Worm (Caenorhabditis elegans) whole organism, late embryonic: ENCODE results near the gene C32D5.14.

ENCODE experiments used
- C08G9.2 ChIP-seq: sonication (generic microtip); optimal IDR thresholded peaks from 2 replicates; lab custom pipeline; 2016; ENCODE audit warnings: mild to moderate bottlenecking, missing genetic modification characterization, moderate library complexity, missing compliant biosample characterization
- C38D4.7 ChIP-seq: fragments of 200-800 bp; sonication (Bioruptor generic); optimal IDR thresholded peaks from 2 replicates; lab custom pipeline; 2018; ENCODE audit warnings: mild to moderate bottlenecking, missing genetic modification characterization, moderate library complexity, missing compliant biosample characterization
- Y22D7AL.16 ChIP-seq: sonication (generic microtip); optimal IDR thresholded peaks from 2 replicates; lab custom pipeline; 2016; ENCODE audit warnings: missing genetic modification characterization, missing compliant biosample characterization
- ceh-14 ChIP-seq: sonication (generic microtip); optimal IDR thresholded peaks from 2 replicates; lab custom pipeline; 2016; ENCODE audit warnings: missing genotype, missing genetic modification characterization, missing compliant biosample characterization
- ceh-18 ChIP-seq: sonication (generic microtip); optimal IDR thresholded peaks from 2 replicates; lab custom pipeline; 2016; ENCODE audit warnings: missing genetic modification characterization, missing compliant biosample characterization
- ceh-19 ChIP-seq: fragments of 200-800 bp; sonication (Bioruptor generic); optimal IDR thresholded peaks from 2 replicates; lab custom pipeline; 2018; ENCODE audit warnings: mild to moderate bottlenecking, missing genetic modification characterization, missing compliant biosample characterization
- ceh-2 ChIP-seq: sonication (generic microtip); optimal IDR thresholded peaks from 2 replicates; lab custom pipeline; 2016; ENCODE audit warnings: missing genotype, missing genetic modification characterization, missing compliant biosample characterization
- ceh-24 ChIP-seq: sonication (generic microtip); optimal IDR thresholded peaks from 2 replicates; lab custom pipeline; 2016; ENCODE audit warnings: mild to moderate bottlenecking, missing genetic modification characterization, missing compliant biosample characterization
- ceh-31 ChIP-seq: sonication (generic microtip); optimal IDR thresholded peaks from 2 replicates; lab custom pipeline; 2016; ENCODE audit warnings: missing genetic modification characterization, missing compliant biosample characterization
- ceh-34 ChIP-seq: sonication (generic microtip); optimal IDR thresholded peaks from 2 replicates; lab custom pipeline; 2016; ENCODE audit warnings: mild to moderate bottlenecking, missing genetic modification characterization, missing compliant biosample characterization
- che-1 ChIP-seq: sonication (generic microtip); optimal IDR thresholded peaks from 2 replicates; lab custom pipeline; 2016; ENCODE audit warnings: mild to moderate bottlenecking, missing genetic modification characterization, missing compliant biosample characterization
- dmd-4 ChIP-seq: sonication (generic microtip); optimal IDR thresholded peaks from 2 replicates; lab custom pipeline; 2016; ENCODE audit warnings: borderline replicate concordance, missing genetic modification characterization, missing compliant biosample characterization
- dve-1 ChIP-seq: sonication (generic microtip); optimal IDR thresholded peaks from 2 replicates; lab custom pipeline; 2017; ENCODE audit warnings: antibody characterized with exemption, mild to moderate bottlenecking, missing genetic modification characterization, missing compliant biosample characterization
- elt-2 ChIP-seq: sonication (generic microtip); optimal IDR thresholded peaks from 2 replicates; lab custom pipeline; 2016; ENCODE audit warnings: missing genetic modification reagents, missing genetic modification characterization, missing compliant biosample characterization
- elt-4 ChIP-seq: sonication (generic microtip); optimal IDR thresholded peaks from 2 replicates; lab custom pipeline; 2016; ENCODE audit warnings: missing genetic modification characterization, missing compliant biosample characterization
- ets-4 ChIP-seq: sonication (generic microtip); optimal IDR thresholded peaks from 2 replicates; lab custom pipeline; 2016; ENCODE audit warnings: missing genetic modification characterization, missing compliant biosample characterization
- fkh-10 ChIP-seq: fragments of 150-350 bp; optimal IDR thresholded peaks from 2 replicates; lab custom pipeline; 2014; ENCODE audit warnings: missing biosample characterization, missing genetic modification reagents, missing genetic modification characterization
- fkh-6 ChIP-seq: sonication (generic microtip); optimal IDR thresholded peaks from 2 replicates; lab custom pipeline; 2016; ENCODE audit warnings: missing genetic modification characterization, missing compliant biosample characterization
- hlh-15 ChIP-seq: sonication (generic microtip); optimal IDR thresholded peaks from 2 replicates; lab custom pipeline; 2016; ENCODE audit warnings: missing genetic modification characterization, missing compliant biosample characterization
- hlh-30 ChIP-seq: sonication (generic microtip); optimal IDR thresholded peaks from 2 replicates; lab custom pipeline; 2017; ENCODE audit warnings: antibody characterized with exemption, missing genetic modification characterization, missing compliant biosample characterization; ENCODE audit not compliant: insufficient read depth
- hlh-6 ChIP-seq: sonication (generic microtip); optimal IDR thresholded peaks from 2 replicates; lab custom pipeline; 2016; ENCODE audit warnings: missing genotype, missing genetic modification characterization, missing compliant biosample characterization
- hlh-8 ChIP-seq: sonication (generic microtip); optimal IDR thresholded peaks from 2 replicates; lab custom pipeline; 2016; ENCODE audit warnings: missing genotype, missing genetic modification characterization, missing compliant biosample characterization
- lim-6 ChIP-seq: sonication (generic microtip); optimal IDR thresholded peaks from 2 replicates; lab custom pipeline; 2016; ENCODE audit warnings: missing genetic modification characterization, missing compliant biosample characterization
- mec-3 ChIP-seq: sonication (generic microtip); optimal IDR thresholded peaks from 2 replicates; lab custom pipeline; 2016; ENCODE audit warnings: borderline replicate concordance, missing genetic modification characterization, missing compliant biosample characterization
- nfya-1 ChIP-seq: sonication (generic microtip); optimal IDR thresholded peaks from 2 replicates; lab custom pipeline; 2017; ENCODE audit warnings: missing genetic modification characterization, mild to moderate bottlenecking, missing compliant biosample characterization, antibody characterized with exemption, moderate library complexity
- nhr-232 ChIP-seq: sonication (generic microtip); optimal IDR thresholded peaks from 2 replicates; lab custom pipeline; 2016; ENCODE audit warnings: missing genetic modification characterization, missing compliant biosample characterization
- npax-4 ChIP-seq: sonication (generic microtip); optimal IDR thresholded peaks from 2 replicates; lab custom pipeline; 2016; ENCODE audit warnings: missing genetic modification characterization, missing compliant biosample characterization
- pha-2 ChIP-seq: sonication (generic microtip); optimal IDR thresholded peaks from 2 replicates; lab custom pipeline; 2017; ENCODE audit warnings: mild to moderate bottlenecking, missing genetic modification characterization, missing compliant biosample characterization
- pqm-1 ChIP-seq: sonication (generic microtip); optimal IDR thresholded peaks from 2 replicates; lab custom pipeline; 2016; ENCODE audit warnings: missing genetic modification characterization, missing compliant biosample characterization
- pros-1 ChIP-seq: fragments of 150-350 bp; optimal IDR thresholded peaks from 2 replicates; lab custom pipeline; 2014; ENCODE audit warnings: missing biosample characterization, missing genetic modification reagents, missing genetic modification characterization
- ref-2 ChIP-seq: sonication (generic microtip); optimal IDR thresholded peaks from 2 replicates; lab custom pipeline; 2016; ENCODE audit warnings: missing genetic modification characterization, missing compliant biosample characterization
- rnt-1 ChIP-seq: sonication (generic microtip); optimal IDR thresholded peaks from 2 replicates; lab custom pipeline; 2016; ENCODE audit warnings: missing genetic modification characterization, missing compliant biosample characterization
- sdc-2 ChIP-seq: sonication (generic microtip); optimal IDR thresholded peaks from 2 replicates; lab custom pipeline; 2016; ENCODE audit warnings: missing genotype, missing genetic modification characterization, missing compliant biosample characterization
- syd-9 ChIP-seq: sonication (generic microtip); optimal IDR thresholded peaks from 2 replicates; lab custom pipeline; 2016; ENCODE audit warnings: mild to moderate bottlenecking, missing genetic modification characterization, moderate library complexity, missing compliant biosample characterization
- tbx-2 ChIP-seq: sonication (generic microtip); optimal IDR thresholded peaks from 2 replicates; lab custom pipeline; 2016; ENCODE audit warnings: missing genetic modification characterization, missing compliant biosample characterization
- ttx-3 ChIP-seq: sonication (generic microtip); optimal IDR thresholded peaks from 2 replicates; lab custom pipeline; 2016; ENCODE audit warnings: missing genetic modification reagents, missing genetic modification characterization, missing compliant biosample characterization
- unc-3 ChIP-seq, 2 experiments: fragments of 200-800 bp in 1 of 2; sonication (Bioruptor generic) in 1 of 2; sonication (generic microtip) in 1 of 2; conservative IDR thresholded peaks in 1 of 2; optimal IDR thresholded peaks in 1 of 2; 2 replicates each; pipeline versions ENCODE4 v1.3.6 to Lab custom; 2016 to 2022; ENCODE audit warnings: missing compliant biosample characterization in 2 of 2, missing genetic modification characterization in 2 of 2, missing genetic modification reagents in 1 of 2
- unc-42 ChIP-seq: sonication (generic microtip); optimal IDR thresholded peaks from 2 replicates; lab custom pipeline; 2016; ENCODE audit warnings: missing genotype, missing genetic modification characterization, missing compliant biosample characterization
- unc-55 ChIP-seq: sonication (generic microtip); optimal IDR thresholded peaks from 2 replicates; lab custom pipeline; 2017; ENCODE audit warnings: missing biosample characterization, missing genetic modification reagents, missing genetic modification characterization
- unc-86 ChIP-seq: sonication (generic microtip); optimal IDR thresholded peaks from 2 replicates; lab custom pipeline; 2016; ENCODE audit warnings: missing genetic modification characterization, missing compliant biosample characterization
- ztf-16 ChIP-seq: sonication (generic microtip); optimal IDR thresholded peaks from 2 replicates; lab custom pipeline; 2017; ENCODE audit warnings: missing genetic modification characterization, missing compliant biosample characterization

Gene C32D5.14

DNA sequence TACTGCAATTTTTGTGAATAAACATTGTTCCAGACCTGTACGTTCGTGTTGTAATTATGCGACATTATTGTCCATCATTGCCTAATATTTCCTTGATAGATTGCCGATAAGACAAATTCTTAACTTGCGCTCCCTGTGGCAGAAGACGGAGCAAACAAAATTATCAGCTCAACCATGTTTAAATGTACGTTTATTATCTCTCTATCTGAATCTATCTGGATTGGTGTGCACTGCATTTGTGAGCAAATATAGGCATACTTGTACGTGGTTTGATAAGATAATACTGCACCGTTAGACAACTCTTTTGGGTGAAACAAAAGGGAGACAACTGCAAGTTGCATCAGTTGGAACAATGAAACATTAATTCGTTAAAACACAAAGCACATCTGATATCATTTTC is 8.0 kb upstream of the C32D5.14 start:
- no peak for TF ChIP-seq unc-42 (tag; lab: Kevin White, UChicago)
- TF ChIP-seq ceh-2 = no peak
- TF ChIP-seq elt-2 (tag; lab: Kevin White, UChicago) = peak; percentile 97
- no peak for TF ChIP-seq lim-6 (tag; lab: Kevin White, UChicago)
- no peak for TF ChIP-seq tbx-2
- no peak for TF ChIP-seq nhr-232 (tag; lab: Kevin White, UChicago)
- TF ChIP-seq syd-9 (tag; lab: Kevin White, UChicago) = no peak
- no peak for TF ChIP-seq pha-2 (tag; lab: Kevin White, UChicago)
- peak; percentile 58 for TF ChIP-seq pqm-1
- no peak for TF ChIP-seq npax-4 (tag; lab: Kevin White, UChicago)
- TF ChIP-seq elt-4 (tag; lab: Kevin White, UChicago) = no peak
- TF ChIP-seq dve-1 (tag; lab: Kevin White, UChicago) = peak; percentile 37
- no peak for TF ChIP-seq Y22D7AL.16 (tag; lab: Kevin White, UChicago)

DNA sequence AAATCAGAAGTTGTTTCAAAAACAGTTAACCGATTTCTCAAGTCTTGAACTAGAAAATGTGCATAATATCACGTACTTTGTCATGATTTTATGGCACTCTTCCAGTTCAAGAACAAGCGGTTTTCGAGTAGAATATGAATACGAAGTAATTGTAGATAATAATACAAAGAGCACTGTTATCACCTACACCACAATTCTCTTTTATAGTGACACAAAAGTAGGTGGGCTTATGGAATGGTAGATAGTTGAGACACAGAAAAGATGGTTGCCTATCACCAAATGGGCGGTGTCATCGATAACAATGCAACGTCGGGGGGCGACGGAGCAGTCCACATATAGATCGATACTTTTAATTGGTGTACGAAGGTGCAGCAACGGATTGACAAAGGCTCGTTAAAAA is 6.6 kb upstream of the C32D5.14 start:
- no peak for TF ChIP-seq unc-42 (tag; lab: Kevin White, UChicago)
- TF ChIP-seq elt-2 (tag; lab: Kevin White, UChicago) = peak; percentile 97

DNA sequence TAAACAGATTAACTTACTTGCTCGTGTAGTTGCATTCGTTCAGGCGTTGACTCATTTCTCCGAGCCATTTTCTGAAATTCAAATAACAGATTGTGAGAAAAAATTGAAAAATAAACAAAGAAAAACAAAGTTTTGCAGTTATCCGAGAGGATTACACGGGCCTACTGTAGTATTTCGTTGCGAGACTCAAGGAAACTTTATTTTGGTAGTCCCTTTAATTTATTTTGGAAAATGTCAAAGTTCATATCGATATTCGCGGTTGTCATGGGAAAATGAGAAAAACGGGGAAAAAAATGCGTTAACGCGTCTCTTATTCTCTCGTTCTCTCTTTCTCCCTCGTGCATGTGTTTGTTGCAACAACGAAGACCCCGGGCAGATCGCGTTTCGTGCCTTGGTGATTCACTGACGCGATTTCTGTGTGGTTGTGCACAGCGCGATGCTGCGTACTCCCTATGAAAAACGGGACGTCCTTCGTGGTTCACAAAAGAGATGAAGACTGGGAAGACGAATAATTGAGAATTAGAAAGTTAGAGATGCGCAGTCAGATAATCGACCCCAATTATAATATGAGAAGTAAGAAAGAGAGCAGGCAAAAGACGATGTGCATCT is 4.0 kb upstream of the C32D5.14 start, which contains the start of gene set-4:
set-4 (minus strand) TSS at position 120 of the 609 bp plus-strand sequence.
- TF ChIP-seq che-1 = peak; percentile 24
- peak; percentile 42 for TF ChIP-seq ceh-19 (GFP tag; lab: Kevin White, UChicago)
- peak; percentile 81 for TF ChIP-seq ceh-18 (tag; lab: Kevin White, UChicago)
- peak; percentile 12 for TF ChIP-seq C08G9.2 (tag; lab: Kevin White, UChicago)
- TF ChIP-seq ets-4 (tag; lab: Kevin White, UChicago) = peak; percentile 10
- TF ChIP-seq hlh-15 (tag; lab: Kevin White, UChicago) = no peak
- peak; percentile 85 for TF ChIP-seq hlh-30 (tag; lab: Kevin White, UChicago)
- TF ChIP-seq lim-6 (tag; lab: Kevin White, UChicago) = no peak
- peak; percentile 81 for TF ChIP-seq ceh-31 (tag; lab: Kevin White, UChicago)
- TF ChIP-seq unc-3 (GFP tag; conservative IDR thresholded peaks at IDR 0.05; lab: Robert Waterston, UW) = no peak; the same call in 1 of the 2 replicates
- TF ChIP-seq unc-3 (tag; optimal IDR thresholded peaks at IDR 0.05; lab: Kevin White, UChicago) = no peak
- TF ChIP-seq ceh-34 (tag; lab: Kevin White, UChicago) = peak; percentile 75
- TF ChIP-seq ceh-14 (tag; lab: Kevin White, UChicago) = peak; percentile 46
- TF ChIP-seq ttx-3 (tag; lab: Kevin White, UChicago) = peak; percentile 27
- TF ChIP-seq unc-55 = peak; percentile 6
- TF ChIP-seq nfya-1 (tag; lab: Kevin White, UChicago) = peak; percentile 92
- peak; percentile 67 for TF ChIP-seq unc-86 (tag; lab: Kevin White, UChicago)
- no peak for TF ChIP-seq hlh-6 (tag; lab: Kevin White, UChicago)
- TF ChIP-seq ref-2 (tag; lab: Kevin White, UChicago) = peak; percentile 80
- TF ChIP-seq fkh-6 (tag; lab: Kevin White, UChicago) = no peak
- peak; percentile 74 for TF ChIP-seq unc-42 (tag; lab: Kevin White, UChicago)
- TF ChIP-seq ceh-2 = peak; percentile 30
- peak; percentile 35 for TF ChIP-seq hlh-8
- peak; percentile 19 for TF ChIP-seq ztf-16 (tag; lab: Kevin White, UChicago)
- TF ChIP-seq rnt-1 (tag; lab: Kevin White, UChicago) = peak; percentile 77
- TF ChIP-seq tbx-2 = peak; percentile 72
- TF ChIP-seq C38D4.7 (GFP tag; lab: Kevin White, UChicago) = no peak
- no peak for TF ChIP-seq mec-3 (tag; lab: Kevin White, UChicago)
- TF ChIP-seq dmd-4 (tag; lab: Kevin White, UChicago) = peak; percentile 7
- peak; percentile 39 for TF ChIP-seq fkh-10
- peak; percentile 37 for TF ChIP-seq sdc-2
- TF ChIP-seq elt-2 (tag; lab: Kevin White, UChicago) = peak; percentile 53
- TF ChIP-seq pros-1 (tag; lab: Kevin White, UChicago) = peak; percentile 84
- no peak for TF ChIP-seq ceh-24 (tag; lab: Kevin White, UChicago)
